Fruit fly (Drosophila melanogaster): ENCODE results near the gene Eig71Ee.

DNA sequence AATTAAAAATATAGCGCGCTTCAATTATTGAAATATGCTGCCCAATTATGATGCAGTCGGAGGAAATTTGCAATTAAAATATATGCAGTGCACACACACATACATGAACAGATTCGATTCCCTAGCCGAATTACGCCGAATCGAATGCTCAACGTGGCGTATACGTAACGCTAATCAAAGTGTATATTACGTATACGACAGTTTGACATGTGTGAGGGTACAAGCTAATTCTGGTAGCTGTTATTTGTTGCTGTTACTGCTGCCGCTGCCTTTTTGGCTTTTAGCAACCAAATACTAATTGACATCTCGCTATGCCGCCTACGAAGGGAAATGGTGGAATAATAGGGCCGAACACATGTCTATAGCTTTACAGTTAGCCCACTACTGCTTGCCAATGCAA lies 28.5 kb downstream of the Eig71Ee start:
- TF ChIP-seq CG10669 (GFP tag; optimal IDR thresholded peaks at IDR 0.05), result no peak
- TF ChIP-seq CG31627 (GFP tag; optimal IDR thresholded peaks at IDR 0.05), result no peak
- no peak for TF ChIP-seq fd59A (GFP tag; optimal IDR thresholded peaks at IDR 0.05)
- no peak for TF ChIP-seq CG8319 (GFP tag; optimal IDR thresholded peaks at IDR 0.05)
- no peak for TF ChIP-seq pdm3 (GFP tag; optimal IDR thresholded peaks at IDR 0.05)
- no peak for TF ChIP-seq svp (GFP tag)
- TF ChIP-seq CG32006 (GFP tag; optimal IDR thresholded peaks at IDR 0.05), result no peak

Measured in whole organism, prepupa.